Worm (Caenorhabditis elegans) whole organism, mixed stage, embryonic: ENCODE results near the gene Y55F3BL.6.

Source experiments
- M03D4.4 ChIP-seq: sonication (generic microtip); optimal IDR thresholded peaks from 2 replicates; lab custom pipeline; 2017; ENCODE audit warnings: mild to moderate bottlenecking, missing genetic modification characterization, missing compliant biosample characterization
- bed-3 ChIP-seq: fragments of 200-800 bp; sonication (Bioruptor generic); optimal IDR thresholded peaks from 3 replicates; lab custom pipeline; 2018; ENCODE audit warnings: mild to moderate bottlenecking, missing genetic modification characterization, moderate library complexity, missing compliant biosample characterization
- blmp-1 ChIP-seq: fragments of 150-350 bp; optimal IDR thresholded peaks from 2 replicates; lab custom pipeline; 2014; ENCODE audit warnings: missing biosample characterization, missing genetic modification characterization
- ceh-43 ChIP-seq: fragments of 200-800 bp; sonication (Bioruptor generic); optimal IDR thresholded peaks from 2 replicates; lab custom pipeline; 2018; ENCODE audit warnings: mild to moderate bottlenecking, missing genetic modification characterization, moderate library complexity, missing compliant biosample characterization
- ceh-83 ChIP-seq: fragments of 200-800 bp; sonication (Bioruptor generic); optimal IDR thresholded peaks from 2 replicates; lab custom pipeline; 2018; ENCODE audit warnings: mild to moderate bottlenecking, missing genetic modification characterization, missing compliant biosample characterization
- ces-1 ChIP-seq: fragments of 150-350 bp; optimal IDR thresholded peaks from 2 replicates; lab custom pipeline; 2014; ENCODE audit warnings: missing biosample characterization, missing genetic modification reagents, missing genetic modification characterization
- cnd-1 ChIP-seq: fragments of 200-800 bp; sonication (Bioruptor generic); optimal IDR thresholded peaks from 2 replicates; lab custom pipeline; 2018; ENCODE audit warnings: mild to moderate bottlenecking, missing genetic modification characterization, missing compliant biosample characterization
- drap-1 ChIP-seq: fragments of 200-800 bp; sonication (Bioruptor generic); optimal IDR thresholded peaks from 3 replicates; lab custom pipeline; 2018; ENCODE audit warnings: mild to moderate bottlenecking, missing genetic modification characterization, missing compliant biosample characterization
- elt-1 ChIP-seq: sonication (generic microtip); optimal IDR thresholded peaks from 2 replicates; lab custom pipeline; 2017; ENCODE audit warnings: missing genetic modification characterization, mild to moderate bottlenecking, missing compliant biosample characterization, antibody characterized with exemption, moderate library complexity, borderline replicate concordance; ENCODE audit not compliant: insufficient read depth
- elt-3 ChIP-seq: fragments of 150-350 bp; optimal IDR thresholded peaks from 2 replicates; lab custom pipeline; 2014; ENCODE audit warnings: missing biosample characterization, missing genetic modification characterization
- flh-1 ChIP-seq: fragments of 200-800 bp; sonication (Bioruptor generic); optimal IDR thresholded peaks from 2 replicates; lab custom pipeline; 2018; ENCODE audit warnings: mild to moderate bottlenecking, missing genetic modification characterization, moderate library complexity, missing compliant biosample characterization
- ham-2 ChIP-seq: fragments of 200-800 bp; sonication (Bioruptor generic); optimal IDR thresholded peaks from 2 replicates; lab custom pipeline; 2018; ENCODE audit warnings: mild to moderate bottlenecking, missing genetic modification characterization, missing compliant biosample characterization
- hlh-1 ChIP-seq: fragments of 150-350 bp; optimal IDR thresholded peaks from 2 replicates; lab custom pipeline; 2014; ENCODE audit warnings: missing biosample characterization, missing genetic modification reagents, missing genetic modification characterization
- lin-13 ChIP-seq: fragments of 150-350 bp; optimal IDR thresholded peaks from 2 replicates; lab custom pipeline; 2014; ENCODE audit warnings: missing biosample characterization, missing genetic modification characterization
- lin-32 ChIP-seq: fragments of 200-800 bp; sonication (Bioruptor generic); optimal IDR thresholded peaks from 2 replicates; lab custom pipeline; 2018; ENCODE audit warnings: mild to moderate bottlenecking, missing genetic modification characterization, missing compliant biosample characterization
- lsy-2 ChIP-seq: fragments of 150-350 bp; optimal IDR thresholded peaks from 2 replicates; lab custom pipeline; 2014; ENCODE audit warnings: missing biosample characterization, missing genetic modification characterization
- mab-5 ChIP-seq: fragments of 150-350 bp; optimal IDR thresholded peaks from 2 replicates; lab custom pipeline; 2014; ENCODE audit warnings: missing biosample characterization, missing genetic modification characterization
- mep-1 ChIP-seq: fragments of 150-350 bp; optimal IDR thresholded peaks from 2 replicates; lab custom pipeline; 2017; ENCODE audit warnings: missing biosample characterization, missing genetic modification reagents, missing genetic modification characterization, inconsistent platforms
- mls-2 ChIP-seq: sonication (generic microtip); optimal IDR thresholded peaks from 2 replicates; lab custom pipeline; 2016; ENCODE audit warnings: mild to moderate bottlenecking, missing genetic modification characterization, moderate library complexity, missing compliant biosample characterization
- nhr-12 ChIP-seq: fragments of 150-350 bp; optimal IDR thresholded peaks from 2 replicates; lab custom pipeline; 2014; ENCODE audit warnings: missing biosample characterization, missing genetic modification characterization
- nhr-2 ChIP-seq: fragments of 150-350 bp; optimal IDR thresholded peaks from 2 replicates; lab custom pipeline; 2014; ENCODE audit warnings: missing biosample characterization, missing genetic modification characterization
- nhr-237 ChIP-seq: fragments of 150-350 bp; optimal IDR thresholded peaks from 2 replicates; lab custom pipeline; 2014; ENCODE audit warnings: missing biosample characterization, missing genetic modification characterization
- nhr-28 ChIP-seq: fragments of 150-350 bp; optimal IDR thresholded peaks from 2 replicates; lab custom pipeline; 2014; ENCODE audit warnings: missing biosample characterization, missing genetic modification characterization
- nhr-76 ChIP-seq: sonication (generic microtip); optimal IDR thresholded peaks from 2 replicates; lab custom pipeline; 2017; ENCODE audit warnings: missing biosample characterization, missing genetic modification characterization
- pha-4 ChIP-seq: fragments of 150-350 bp; optimal IDR thresholded peaks from 2 replicates; lab custom pipeline; 2018; ENCODE audit warnings: missing biosample characterization, missing genetic modification reagents, missing genetic modification characterization
- sem-2 ChIP-seq: fragments of 200-800 bp; sonication (Bioruptor generic); optimal IDR thresholded peaks from 2 replicates; lab custom pipeline; 2018; ENCODE audit warnings: mild to moderate bottlenecking, missing genetic modification characterization, missing compliant biosample characterization
- tbx-8 ChIP-seq: fragments of 200-800 bp; sonication (Bioruptor generic); optimal IDR thresholded peaks from 2 replicates; lab custom pipeline; 2018; ENCODE audit warnings: mild to moderate bottlenecking, missing genetic modification characterization, moderate library complexity, missing compliant biosample characterization
- unc-120 ChIP-seq: sonication (generic microtip); optimal IDR thresholded peaks from 2 replicates; lab custom pipeline; 2017; ENCODE audit warnings: missing genetic modification characterization, missing compliant biosample characterization; ENCODE audit not compliant: poor library complexity, severe bottlenecking
- unc-39 ChIP-seq: fragments of 150-350 bp; optimal IDR thresholded peaks from 2 replicates; lab custom pipeline; 2014; ENCODE audit warnings: missing biosample characterization, missing genetic modification characterization
- unc-62 ChIP-seq: fragments of 150-350 bp; optimal IDR thresholded peaks from 2 replicates; lab custom pipeline; 2014; ENCODE audit warnings: missing biosample characterization, missing genetic modification reagents, missing genetic modification characterization
- zip-8 ChIP-seq: fragments of 150-350 bp; optimal IDR thresholded peaks from 2 replicates; lab custom pipeline; 2014; ENCODE audit warnings: missing biosample characterization, missing genetic modification characterization
- ztf-11 ChIP-seq: fragments of 150-350 bp; optimal IDR thresholded peaks from 2 replicates; lab custom pipeline; 2014; ENCODE audit warnings: missing biosample characterization, missing genetic modification characterization

Gene Y55F3BL.6

DNA sequence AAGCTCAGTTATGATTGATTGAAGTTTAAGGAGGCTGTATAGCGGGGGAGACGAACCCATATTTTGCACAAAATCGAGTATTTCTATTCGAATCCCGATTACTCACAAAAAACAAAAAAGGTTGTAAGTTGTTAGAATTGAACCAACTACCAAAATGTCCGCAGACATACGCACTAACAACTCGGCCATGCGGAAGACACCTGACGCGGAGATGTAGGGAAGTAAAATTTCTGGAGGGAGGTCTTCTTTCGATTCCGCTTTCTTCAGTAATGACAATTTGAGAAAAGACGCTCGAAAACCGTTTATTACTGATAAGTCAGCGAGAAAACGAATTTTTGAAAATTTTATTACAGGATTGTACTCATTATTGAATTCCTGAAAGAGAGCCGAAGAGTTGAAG is 11.0 kb upstream of the Y55F3BL.6 start:
- TF ChIP-seq tbx-8 (GFP tag; lab: Kevin White, UChicago) (no peak), flh-1 (GFP tag; lab: Kevin White, UChicago) (no peak), ceh-43 (GFP tag; lab: Kevin White, UChicago) (no peak), unc-39 (tag; lab: Kevin White, UChicago) (no peak), nhr-28 (tag; lab: Kevin White, UChicago) (no peak), pha-4 (tag; lab: Kevin White, UChicago) (no peak), mls-2 (tag; lab: Kevin White, UChicago) (no peak), nhr-2 (tag; lab: Kevin White, UChicago) (no peak), nhr-76 (tag; lab: Kevin White, UChicago) (no peak), mab-5 (no peak), ham-2 (GFP tag; lab: Kevin White, UChicago) (no peak), nhr-237 (tag; lab: Kevin White, UChicago) (no peak), blmp-1 (tag; lab: Kevin White, UChicago) (no peak), lin-13 (tag; lab: Kevin White, UChicago) (no peak), unc-62 (no peak), M03D4.4 (tag; lab: Kevin White, UChicago) (no peak), zip-8 (tag; lab: Kevin White, UChicago) (no peak), ces-1 (GFP tag; lab: Kevin White, UChicago) (no peak), sem-2 (GFP tag; lab: Kevin White, UChicago) (no peak), drap-1 (no peak)
- TF ChIP-seq, all 35 proteins: peak for 0

DNA sequence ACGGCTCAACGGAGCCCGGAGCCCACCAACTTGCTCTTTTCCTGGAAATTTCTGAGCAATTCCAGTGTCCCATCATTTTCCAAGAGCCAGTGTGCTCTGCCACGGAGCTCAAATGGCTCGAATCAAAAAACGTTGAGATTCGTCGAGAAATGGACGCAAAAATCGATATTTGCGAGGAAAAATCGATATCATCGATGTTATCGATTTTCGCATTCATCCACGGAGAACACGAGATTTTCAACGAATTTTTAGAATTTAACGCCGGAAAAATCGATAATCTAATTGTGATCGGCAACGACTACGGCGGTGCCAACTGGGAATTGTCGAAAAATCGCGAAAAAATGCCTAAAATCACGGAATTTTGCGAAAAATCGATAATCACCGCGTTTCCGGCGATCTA is 1.2 kb downstream of the Y55F3BL.6 start:
- TF ChIP-seq nhr-237 (tag; lab: Kevin White, UChicago) (no peak), cnd-1 (tag; lab: Kevin White, UChicago) (no peak), ztf-11 (tag; lab: Kevin White, UChicago) (no peak), ceh-83 (no peak), elt-1 (no peak), M03D4.4 (tag; lab: Kevin White, UChicago) (no peak), nhr-12 (no peak), lin-13 (tag; lab: Kevin White, UChicago) (no peak), nhr-76 (tag; lab: Kevin White, UChicago) (no peak), lin-32 (GFP tag; lab: Kevin White, UChicago) (no peak), tbx-8 (GFP tag; lab: Kevin White, UChicago) (no peak), drap-1 (no peak), flh-1 (GFP tag; lab: Kevin White, UChicago) (no peak)

DNA sequence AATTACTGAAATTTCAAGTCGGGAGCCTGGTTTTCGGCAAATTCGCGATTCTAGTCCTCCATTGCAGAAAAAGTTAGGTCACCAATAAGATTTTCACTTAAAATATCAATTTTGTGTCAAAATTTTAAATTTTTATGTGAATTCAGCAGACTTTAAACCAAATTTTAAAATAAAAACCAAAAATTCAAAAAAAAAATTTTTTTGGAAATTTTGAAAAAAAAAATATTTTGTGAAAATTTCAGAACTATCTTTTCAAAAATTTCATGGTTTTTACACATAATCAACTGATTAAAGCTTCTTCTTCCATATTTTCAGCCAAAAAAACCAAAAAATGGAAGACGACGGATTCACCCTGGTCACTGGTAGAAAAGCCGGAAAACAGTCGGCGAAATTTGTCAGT is 2.1 kb downstream of the Y55F3BL.6 start, which contains the start of gene Y55F3BL.4:
Y55F3BL.4 (plus strand) TSS at position 301 of the 400 bp plus-strand sequence.
- TF ChIP-seq ces-1 (GFP tag; lab: Kevin White, UChicago) (no peak), mab-5 (no peak), pha-4 (tag; lab: Kevin White, UChicago) (no peak), cnd-1 (tag; lab: Kevin White, UChicago) (no peak), ceh-43 (GFP tag; lab: Kevin White, UChicago) (no peak), nhr-237 (tag; lab: Kevin White, UChicago) (no peak), mep-1 (no peak), ztf-11 (tag; lab: Kevin White, UChicago) (no peak), unc-120 (no peak), bed-3 (GFP tag; lab: Kevin White, UChicago) (no peak), nhr-28 (tag; lab: Kevin White, UChicago) (no peak), unc-39 (tag; lab: Kevin White, UChicago) (no peak), blmp-1 (tag; lab: Kevin White, UChicago) (no peak), elt-3 (no peak)

DNA sequence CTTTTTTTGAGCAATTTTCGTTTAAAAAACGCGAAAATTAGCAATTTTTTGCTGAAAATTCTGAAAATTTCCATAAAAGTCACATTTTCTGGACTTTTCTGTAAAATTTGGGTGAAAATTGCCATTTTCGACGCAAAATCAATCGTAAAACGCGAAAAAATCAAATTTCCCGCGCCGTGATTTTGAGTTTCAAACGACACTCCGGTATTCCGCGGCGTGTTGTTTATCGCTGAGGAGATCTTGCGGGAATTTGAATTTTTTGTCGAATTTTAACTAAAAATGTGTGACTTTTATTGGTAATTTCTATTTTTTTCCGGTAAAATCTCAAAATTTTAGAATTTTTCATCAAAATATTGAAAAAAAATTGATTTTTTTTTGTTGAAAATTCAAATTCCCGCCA is 5.7 kb downstream of the Y55F3BL.6 start:
- TF ChIP-seq nhr-28 (tag; lab: Kevin White, UChicago) (no peak), drap-1 (no peak), hlh-1 (tag; lab: Kevin White, UChicago) (no peak), ztf-11 (tag; lab: Kevin White, UChicago) (no peak), blmp-1 (tag; lab: Kevin White, UChicago) (no peak), lsy-2 (tag; lab: Kevin White, UChicago) (no peak), M03D4.4 (tag; lab: Kevin White, UChicago) (no peak), lin-13 (tag; lab: Kevin White, UChicago) (no peak), sem-2 (GFP tag; lab: Kevin White, UChicago) (no peak), unc-39 (tag; lab: Kevin White, UChicago) (no peak), nhr-12 (no peak), bed-3 (GFP tag; lab: Kevin White, UChicago) (no peak), nhr-76 (tag; lab: Kevin White, UChicago) (no peak), ceh-43 (GFP tag; lab: Kevin White, UChicago) (no peak)
